Fruit fly (Drosophila melanogaster) S2 (cell line): ENCODE data around the gene CG33643.

Source experiments
- CG8478 ChIP-seq: fragments of >200 bp; optimal IDR thresholded peaks from 2 replicates; lab custom pipeline; 2018
- CTCF ChIP-seq, 2 experiments: fragments of >200 bp; optimal IDR thresholded peaks; 2 replicates each; lab custom pipeline; 2018

dm6 chr2L:13521807-13522206 is 9.1 kb upstream of the CG33643 start:
- TF ChIP-seq CG8478 (lab: Kevin White, UChicago), result no peak
- TF ChIP-seq CTCF (optimal IDR thresholded peaks at IDR 0.05; lab: Kevin White, UChicago), result no peak
